Fruit fly (Drosophila melanogaster) whole organism, embryonic: ENCODE measurements around the gene nan.

Experiments
- CG10209 ChIP-seq: fragments of 200-800 bp; sonication (Bioruptor generic); optimal IDR thresholded peaks from 3 replicates; lab custom pipeline; 2017; ENCODE audit warnings: missing biosample characterization, mild to moderate bottlenecking, missing genetic modification characterization, missing genetic modification reagents
- CG10321 ChIP-seq: fragments of 200-800 bp; sonication (Bioruptor generic); IDR thresholded peaks from 2 replicates; pipeline ENCODE4 v1.3.6; 2022; ENCODE audit warnings: missing biosample characterization, missing genetic modification characterization
- CG10431 ChIP-seq: fragments of 200-800 bp; sonication (Bioruptor generic); optimal IDR thresholded peaks from 3 replicates; lab custom pipeline; 2018; ENCODE audit warnings: missing biosample characterization, mild to moderate bottlenecking, missing genetic modification characterization
- CG10462 ChIP-seq: fragments of 200-800 bp; sonication (Bioruptor generic); optimal IDR thresholded peaks from 2 replicates; lab custom pipeline; 2016; ENCODE audit warnings: missing biosample characterization, missing genetic modification characterization
- CG10959 ChIP-seq: fragments of 200-800 bp; sonication (Bioruptor generic); IDR thresholded peaks from 2 replicates; pipeline ENCODE4 v1.3.6; 2022; ENCODE audit warnings: missing biosample characterization, missing genetic modification characterization
- CG12299 ChIP-seq: fragments of 200-800 bp; sonication (Bioruptor generic); optimal IDR thresholded peaks from 2 replicates; lab custom pipeline; 2018; ENCODE audit warnings: missing biosample characterization, mild to moderate bottlenecking, missing genetic modification characterization
- CG14667 ChIP-seq: fragments of 200-800 bp; sonication (Bioruptor generic); IDR thresholded peaks from 2 replicates; pipeline ENCODE4 v1.3.6; 2022; ENCODE audit warnings: missing biosample characterization, missing genetic modification characterization
- CG16813 ChIP-seq: fragments of 200-800 bp; sonication (Bioruptor generic); IDR thresholded peaks from 3 replicates; pipeline ENCODE4 v1.3.6; 2022; ENCODE audit warnings: missing biosample characterization, missing genetic modification characterization; ENCODE audit not compliant: partially characterized antibody
- CG17612 ChIP-seq: fragments of 200-800 bp; sonication (Bioruptor generic); IDR thresholded peaks from 2 replicates; pipeline ENCODE4 v1.3.6; 2022; ENCODE audit warnings: missing biosample characterization, missing genetic modification characterization
- CG17802 ChIP-seq: fragments of 200-800 bp; sonication (Bioruptor generic); optimal IDR thresholded peaks from 2 replicates; lab custom pipeline; 2018; ENCODE audit warnings: missing biosample characterization, mild to moderate bottlenecking, missing genetic modification characterization, moderate library complexity
- CG18599 ChIP-seq: fragments of 200-800 bp; sonication (Bioruptor generic); optimal IDR thresholded peaks from 3 replicates; lab custom pipeline; 2017; ENCODE audit warnings: missing biosample characterization, missing genetic modification characterization, mild to moderate bottlenecking, moderate library complexity, missing genetic modification reagents
- CG18764 ChIP-seq: fragments of 200-800 bp; sonication (Bioruptor generic); optimal IDR thresholded peaks from 3 replicates; lab custom pipeline; 2016; ENCODE audit warnings: missing biosample characterization, missing genetic modification characterization
- CG31365 ChIP-seq: fragments of 200-800 bp; sonication (Bioruptor generic); optimal IDR thresholded peaks from 2 replicates; lab custom pipeline; 2018; ENCODE audit warnings: missing biosample characterization, mild to moderate bottlenecking, missing genetic modification characterization
- CG3407 ChIP-seq: fragments of 200-800 bp; sonication (Bioruptor generic); optimal IDR thresholded peaks from 2 replicates; lab custom pipeline; 2018; ENCODE audit warnings: missing biosample characterization, mild to moderate bottlenecking, missing genetic modification characterization
- CG8290 ChIP-seq, 3 experiments: fragments of 200-800 bp; sonication (Bioruptor generic); optimal IDR thresholded peaks; 2 replicates each; lab custom pipeline; 2016 to 2019; ENCODE audit warnings: missing biosample characterization in 3 of 3, missing genetic modification characterization in 3 of 3, mild to moderate bottlenecking in 2 of 3, moderate library complexity in 1 of 3
- CG8924 ChIP-seq: fragments of 200-800 bp; optimal IDR thresholded peaks from 3 replicates; lab custom pipeline; 2019; ENCODE audit warnings: missing biosample characterization, mild to moderate bottlenecking, missing genetic modification characterization, moderate library complexity
- CG8944 ChIP-seq: fragments of 200-800 bp; sonication (Bioruptor generic); optimal IDR thresholded peaks from 3 replicates; lab custom pipeline; 2016; ENCODE audit warnings: missing biosample characterization, missing genetic modification characterization
- CG9727 ChIP-seq: fragments of 200-800 bp; sonication (Bioruptor generic); optimal IDR thresholded peaks from 3 replicates; lab custom pipeline; 2017; ENCODE audit warnings: missing biosample characterization, mild to moderate bottlenecking, missing genetic modification characterization
- CG9876 ChIP-seq: fragments of 200-800 bp; sonication (Bioruptor generic); optimal IDR thresholded peaks from 2 replicates; lab custom pipeline; 2016; ENCODE audit warnings: missing biosample characterization, missing genetic modification characterization
- CHES-1-like ChIP-seq: fragments of 200-800 bp; sonication (Bioruptor generic); optimal IDR thresholded peaks from 2 replicates; lab custom pipeline; 2016; ENCODE audit warnings: missing biosample characterization, missing genetic modification characterization
- CkIIα-i1 ChIP-seq: fragments of 200-800 bp; sonication (Bioruptor generic); IDR thresholded peaks from 2 replicates; pipeline ENCODE4 v1.3.6; 2022; ENCODE audit warnings: missing biosample characterization, missing genetic modification characterization
- Dek ChIP-seq: fragments of 200-800 bp; sonication (Bioruptor generic); optimal IDR thresholded peaks from 3 replicates; lab custom pipeline; 2019; ENCODE audit warnings: missing biosample characterization, mild to moderate bottlenecking, missing genetic modification characterization, moderate library complexity
- Dip2 ChIP-seq: fragments of 200-800 bp; sonication (Bioruptor generic); IDR thresholded peaks from 2 replicates; pipeline ENCODE4 v1.3.6; 2022; ENCODE audit warnings: missing biosample characterization, missing genetic modification characterization
- Dref ChIP-seq: fragments of 200-800 bp; sonication (Bioruptor generic); IDR thresholded peaks from 2 replicates; pipeline ENCODE4 v1.3.6; 2022; ENCODE audit warnings: missing biosample characterization, missing genetic modification characterization
- Jarid2 ChIP-seq: fragments of 200-800 bp; sonication (Bioruptor generic); optimal IDR thresholded peaks from 3 replicates; lab custom pipeline; 2017; ENCODE audit warnings: mild to moderate bottlenecking, missing biosample characterization, missing genetic modification reagents, missing genetic modification characterization
- Kr ChIP-seq: fragments of 200-800 bp; sonication (Bioruptor generic); optimal IDR thresholded peaks from 2 replicates; lab custom pipeline; 2017; ENCODE audit warnings: missing biosample characterization, mild to moderate bottlenecking, missing genetic modification characterization
- Meics ChIP-seq: fragments of 200-800 bp; sonication (Bioruptor generic); optimal IDR thresholded peaks from 2 replicates; lab custom pipeline; 2017; ENCODE audit warnings: missing biosample characterization, mild to moderate bottlenecking, missing genetic modification characterization
- NC2β ChIP-seq: fragments of 200-800 bp; sonication (Bioruptor generic); optimal IDR thresholded peaks from 2 replicates; lab custom pipeline; 2016; ENCODE audit warnings: missing biosample characterization, missing genetic modification characterization
- Oaz ChIP-seq: fragments of 200-800 bp; sonication (Bioruptor generic); IDR thresholded peaks from 2 replicates; pipeline ENCODE4 v1.3.6; 2022; ENCODE audit warnings: missing biosample characterization, missing genetic modification characterization
- Six4 ChIP-seq: fragments of 200-800 bp; sonication (Bioruptor generic); optimal IDR thresholded peaks from 2 replicates; lab custom pipeline; 2016; ENCODE audit warnings: missing biosample characterization, missing genetic modification characterization
- Sox102F ChIP-seq: fragments of 200-800 bp; sonication (Bioruptor generic); optimal IDR thresholded peaks from 2 replicates; lab custom pipeline; 2018; ENCODE audit warnings: missing biosample characterization, mild to moderate bottlenecking, missing genetic modification characterization, moderate library complexity
- amos ChIP-seq: fragments of 200-800 bp; sonication (Bioruptor generic); IDR thresholded peaks from 2 replicates; pipeline ENCODE4 v1.3.6; 2022; ENCODE audit warnings: missing biosample characterization, missing genetic modification characterization; ENCODE audit not compliant: partially characterized antibody
- dimm ChIP-seq: fragments of 200-800 bp; sonication (Bioruptor generic); IDR thresholded peaks from 2 replicates; pipeline ENCODE4 v1.3.6; 2022; ENCODE audit warnings: missing biosample characterization, missing genetic modification characterization
- dm ChIP-seq: fragments of 200-800 bp; sonication (Bioruptor generic); optimal IDR thresholded peaks from 3 replicates; lab custom pipeline; 2016; ENCODE audit warnings: missing biosample characterization, missing genetic modification characterization
- dmrt11E ChIP-seq: fragments of 200-800 bp; sonication (Bioruptor generic); optimal IDR thresholded peaks from 3 replicates; lab custom pipeline; 2018; ENCODE audit warnings: missing biosample characterization, mild to moderate bottlenecking, missing genetic modification characterization, moderate library complexity
- ems ChIP-seq: fragments of 200-800 bp; sonication (Bioruptor generic); optimal IDR thresholded peaks from 3 replicates; lab custom pipeline; 2016; ENCODE audit warnings: missing biosample characterization, missing genetic modification characterization
- fru ChIP-seq: fragments of >200 bp; optimal IDR thresholded peaks from 2 replicates; lab custom pipeline; 2017
- gem ChIP-seq: fragments of 200-800 bp; sonication (Bioruptor generic); optimal IDR thresholded peaks from 2 replicates; lab custom pipeline; 2019; ENCODE audit warnings: missing biosample characterization, mild to moderate bottlenecking, missing genetic modification characterization, moderate library complexity
- nerfin-1 ChIP-seq: fragments of 200-800 bp; sonication (Bioruptor generic); optimal IDR thresholded peaks from 3 replicates; lab custom pipeline; 2019; ENCODE audit warnings: missing biosample characterization, mild to moderate bottlenecking, missing genetic modification characterization, moderate library complexity
- p53 ChIP-seq: fragments of 200-800 bp; sonication (Bioruptor generic); optimal IDR thresholded peaks from 2 replicates; lab custom pipeline; 2016; ENCODE audit warnings: missing biosample characterization, missing genetic modification characterization
- pho ChIP-seq: fragments of 200-800 bp; sonication (Bioruptor generic); optimal IDR thresholded peaks from 2 replicates; lab custom pipeline; 2016; ENCODE audit warnings: missing biosample characterization, missing genetic modification characterization
- salm ChIP-seq: fragments of 200-800 bp; sonication (Bioruptor generic); optimal IDR thresholded peaks from 2 replicates; lab custom pipeline; 2018; ENCODE audit warnings: missing biosample characterization, mild to moderate bottlenecking, missing genetic modification characterization
- sisA ChIP-seq: fragments of 200-800 bp; sonication (Bioruptor generic); IDR thresholded peaks from 2 replicates; pipeline ENCODE4 v1.3.6; 2022; ENCODE audit warnings: missing biosample characterization, missing genetic modification characterization
- sob ChIP-seq: fragments of 200-800 bp; sonication (Bioruptor generic); IDR thresholded peaks from 2 replicates; pipeline ENCODE4 v1.3.6; 2022; ENCODE audit warnings: missing biosample characterization, missing genetic modification characterization
- tio ChIP-seq: fragments of 200-800 bp; sonication (Bioruptor generic); optimal IDR thresholded peaks from 2 replicates; lab custom pipeline; 2017; ENCODE audit warnings: missing biosample characterization, missing genetic modification characterization, inconsistent platforms
- tup ChIP-seq: fragments of 200-800 bp; sonication (Bioruptor generic); optimal IDR thresholded peaks from 2 replicates; lab custom pipeline; 2016; ENCODE audit warnings: missing biosample characterization, mild to moderate bottlenecking, missing genetic modification characterization, moderate library complexity
- unpg ChIP-seq: fragments of 200-800 bp; sonication (Bioruptor generic); optimal IDR thresholded peaks from 3 replicates; lab custom pipeline; 2018; ENCODE audit warnings: missing biosample characterization, mild to moderate bottlenecking, missing genetic modification characterization, moderate library complexity
- usp ChIP-seq: fragments of >200 bp; optimal IDR thresholded peaks from 2 replicates; lab custom pipeline; 2017; ENCODE audit warnings: missing biosample characterization, missing genetic modification characterization
- vnd ChIP-seq: fragments of 200-800 bp; sonication (Bioruptor generic); IDR thresholded peaks from 3 replicates; pipeline ENCODE4 v1.3.6; 2022; ENCODE audit warnings: missing biosample characterization, missing genetic modification characterization; ENCODE audit not compliant: partially characterized antibody

nan gene

dm6 chr3L:14190625-14191475 lies 1.4 kb upstream of the nan start, which contains the start of gene nuf (continued):
- peak; percentile 34 for TF ChIP-seq Kr (GFP tag; lab: Kevin White, UChicago)
- TF ChIP-seq CG14667 (GFP tag; lab: Robert Waterston, UW) = no peak
- no peak for TF ChIP-seq ems (GFP tag; lab: Kevin White, UChicago)
- no peak for TF ChIP-seq sisA
- TF ChIP-seq CG9727 = peak; percentile 49
- TF ChIP-seq CG18764 (GFP tag; lab: Kevin White, UChicago) = peak; percentile 18
- TF ChIP-seq salm (tag; lab: Kevin White, UChicago) = no peak
- no peak for TF ChIP-seq tio (GFP tag; lab: Kevin White, UChicago)
- peak; percentile 44 for TF ChIP-seq unpg (GFP tag; lab: Kevin White, UChicago)
- peak; percentile 37 for TF ChIP-seq CHES-1-like (GFP tag; lab: Kevin White, UChicago)
- peak; percentile 16 for TF ChIP-seq CG12299
- TF ChIP-seq CG16813 (GFP tag; lab: Robert Waterston, UW) = no peak
- TF ChIP-seq CG31365 = peak; percentile 57
- TF ChIP-seq dm (GFP tag; lab: Kevin White, UChicago) = peak; percentile 6
- TF ChIP-seq CG10959 (GFP tag; lab: Robert Waterston, UW) = no peak
- no peak for TF ChIP-seq nerfin-1 (tag; lab: Kevin White, UChicago)
- no peak for TF ChIP-seq CG17612 (GFP tag; lab: Robert Waterston, UW)
- TF ChIP-seq fru = no peak
- no peak for TF ChIP-seq dmrt11E (tag; lab: Kevin White, UChicago)
- no peak for TF ChIP-seq vnd (GFP tag; lab: Robert Waterston, UW)
- peak; percentile 96 for TF ChIP-seq Jarid2
- TF ChIP-seq CG10431 = peak; percentile 62
- no peak for TF ChIP-seq Dip2
- TF ChIP-seq CG10321 (GFP tag; lab: Robert Waterston, UW) = no peak
- peak; percentile 76 for TF ChIP-seq Meics (GFP tag; lab: Kevin White, UChicago)
- TF ChIP-seq usp (GFP tag; lab: Kevin White, UChicago) = no peak
- TF ChIP-seq NC2β = peak; percentile 29
- no peak for TF ChIP-seq CG8944
- no peak for TF ChIP-seq CG17802 (tag; lab: Kevin White, UChicago)
- no peak; the same call in 1 of the 2 replicates for TF ChIP-seq amos (GFP tag; lab: Robert Waterston, UW)
- no peak for TF ChIP-seq Sox102F (GFP tag; lab: Kevin White, UChicago)
- peak; percentile 38 for TF ChIP-seq CG10209 (GFP tag; lab: Kevin White, UChicago)
- no peak for TF ChIP-seq Oaz
- TF ChIP-seq CG18599 (GFP tag; lab: Kevin White, UChicago) = peak; percentile 68
- peak; percentile 41 for TF ChIP-seq Six4
- TF ChIP-seq dimm (GFP tag; lab: Robert Waterston, UW) = no peak
- no peak for TF ChIP-seq pho
- no peak for TF ChIP-seq gem (tag; lab: Kevin White, UChicago)
- TF ChIP-seq Dref = no peak
- peak; percentile 29; the same call in 1 of the 2 replicates for TF ChIP-seq sob
- no peak for TF ChIP-seq CkIIα-i1 (GFP tag; lab: Robert Waterston, UW)
- no peak for TF ChIP-seq tup
- peak; percentile 64 for TF ChIP-seq CG8924 (tag; lab: Kevin White, UChicago)
- TF ChIP-seq CG9876 (GFP tag; lab: Kevin White, UChicago) = no peak
- no peak for TF ChIP-seq CG10462 (GFP tag; lab: Kevin White, UChicago)
- no peak for TF ChIP-seq Dek
- peak; percentile 8 for TF ChIP-seq CG3407 (GFP tag; lab: Kevin White, UChicago)
- TF ChIP-seq p53 = no peak
- no peak for TF ChIP-seq CG8290 (GFP tag; optimal IDR thresholded peaks at IDR 0.05; lab: Kevin White, UChicago)
- TF ChIP-seq CG8290 (tag; optimal IDR thresholded peaks at IDR 0.05; lab: Kevin White, UChicago) = peak; percentile 0 to 72
